Worm (Caenorhabditis elegans) whole organism, L4/young adult: ENCODE results near the gene R08A2.5.

Experiments
- W03F9.2 ChIP-seq: fragments of 150-350 bp; optimal IDR thresholded peaks from 2 replicates; lab custom pipeline; 2014; ENCODE audit warnings: missing biosample characterization, missing genetic modification characterization
- dao-5 ChIP-seq: sonication (generic microtip); optimal IDR thresholded peaks from 2 replicates; lab custom pipeline; 2016; ENCODE audit warnings: missing genotype, missing genetic modification characterization, moderate library complexity, missing compliant biosample characterization

DNA sequence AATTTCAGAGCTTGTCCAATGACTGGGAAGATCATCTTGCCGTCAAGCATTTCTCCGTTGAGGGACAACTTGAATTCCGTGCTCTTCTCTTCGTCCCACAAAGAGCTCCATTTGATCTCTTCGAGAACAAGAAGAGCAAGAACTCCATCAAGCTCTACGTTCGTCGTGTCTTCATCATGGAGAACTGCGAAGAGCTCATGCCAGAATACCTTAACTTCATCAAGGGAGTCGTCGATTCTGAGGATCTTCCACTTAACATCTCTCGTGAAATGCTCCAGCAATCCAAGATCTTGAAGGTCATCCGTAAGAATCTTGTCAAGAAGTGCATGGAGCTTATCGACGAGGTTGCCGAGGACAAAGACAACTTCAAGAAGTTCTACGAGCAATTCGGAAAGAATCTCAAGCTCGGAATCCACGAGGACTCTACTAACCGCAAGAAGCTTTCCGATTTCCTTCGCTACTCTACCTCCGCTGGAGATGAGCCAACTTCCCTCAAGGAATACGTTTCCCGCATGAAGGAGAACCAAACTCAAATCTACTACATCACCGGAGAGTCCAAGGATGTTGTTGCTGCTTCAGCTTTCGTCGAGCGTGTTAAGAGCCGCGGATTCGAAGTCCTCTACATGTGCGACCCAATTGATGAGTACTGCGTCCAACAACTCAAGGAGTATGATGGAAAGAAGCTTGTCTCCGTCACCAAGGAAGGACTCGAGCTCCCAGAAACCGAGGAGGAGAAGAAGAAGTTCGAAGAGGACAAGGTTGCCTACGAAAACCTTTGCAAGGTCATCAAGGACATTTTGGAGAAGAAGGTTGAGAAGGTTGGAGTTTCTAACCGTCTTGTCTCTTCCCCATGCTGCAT lies 25.1 kb upstream of the R08A2.5 start:
- no peak for TF ChIP-seq W03F9.2
- TF ChIP-seq dao-5 (tag; lab: Kevin White, UChicago): no peak
